Fruit fly (Drosophila melanogaster) whole organism, embryonic: Measurements from ENCODE around the gene HDAC1.

Experiments used
- Abd-B ChIP-seq: fragments of 200-800 bp; sonication (Bioruptor generic); optimal IDR thresholded peaks from 2 replicates; lab custom pipeline; 2018; ENCODE audit warnings: missing biosample characterization, mild to moderate bottlenecking, missing genetic modification characterization, moderate library complexity
- CG10267 ChIP-seq: fragments of 200-800 bp; sonication (Bioruptor generic); optimal IDR thresholded peaks from 2 replicates; lab custom pipeline; 2018; ENCODE audit warnings: missing biosample characterization, mild to moderate bottlenecking, missing genetic modification characterization, moderate library complexity
- CG10462 ChIP-seq: fragments of 200-800 bp; sonication (Bioruptor generic); optimal IDR thresholded peaks from 2 replicates; lab custom pipeline; 2016; ENCODE audit warnings: missing biosample characterization, missing genetic modification characterization
- CG15514 ChIP-seq: fragments of 200-800 bp; sonication (Bioruptor generic); optimal IDR thresholded peaks from 3 replicates; lab custom pipeline; 2017; ENCODE audit warnings: missing biosample characterization, missing genetic modification characterization, mild to moderate bottlenecking, moderate library complexity, missing genetic modification reagents
- CG32767 ChIP-seq: fragments of 200-800 bp; sonication (Bioruptor generic); IDR thresholded peaks from 2 replicates; pipeline ENCODE4 v1.3.6; 2022; ENCODE audit warnings: missing biosample characterization, missing genetic modification characterization
- CG3726 ChIP-seq: fragments of 200-800 bp; sonication (Bioruptor generic); IDR thresholded peaks from 3 replicates; pipeline ENCODE4, ENCODE4 v1.3.6; 2022; ENCODE audit warnings: missing biosample characterization, missing genetic modification characterization
- CG4707 ChIP-seq: fragments of 200-800 bp; sonication (Bioruptor generic); optimal IDR thresholded peaks from 2 replicates; lab custom pipeline; 2018; ENCODE audit warnings: missing biosample characterization, mild to moderate bottlenecking, missing genetic modification characterization, moderate library complexity
- CG6175 ChIP-seq: fragments of 200-800 bp; sonication (Bioruptor generic); IDR thresholded peaks from 3 replicates; pipeline ENCODE4 v1.3.6; 2022; ENCODE audit warnings: missing biosample characterization, missing genetic modification characterization
- CG7372 ChIP-seq: fragments of 200-800 bp; sonication (Bioruptor generic); IDR thresholded peaks from 2 replicates; pipeline ENCODE4 v1.3.6; 2022; ENCODE audit warnings: missing biosample characterization, missing genetic modification characterization
- CG7786 ChIP-seq: fragments of 200-800 bp; sonication (Bioruptor generic); optimal IDR thresholded peaks from 2 replicates; lab custom pipeline; 2016; ENCODE audit warnings: missing biosample characterization, missing genetic modification characterization
- CG7987 ChIP-seq: fragments of 200-800 bp; sonication (Bioruptor generic); optimal IDR thresholded peaks from 2 replicates; lab custom pipeline; 2018; ENCODE audit warnings: missing biosample characterization, mild to moderate bottlenecking, missing genetic modification characterization, moderate library complexity
- CG8359 ChIP-seq: fragments of 200-800 bp; sonication (Bioruptor generic); optimal IDR thresholded peaks from 2 replicates; lab custom pipeline; 2017; ENCODE audit warnings: missing biosample characterization, mild to moderate bottlenecking, missing genetic modification characterization, borderline replicate concordance
- CG8388 ChIP-seq: fragments of 200-800 bp; sonication (Bioruptor generic); optimal IDR thresholded peaks from 2 replicates; lab custom pipeline; 2019; ENCODE audit warnings: missing biosample characterization, mild to moderate bottlenecking, missing genetic modification characterization, moderate library complexity
- CG8765 ChIP-seq: fragments of 200-800 bp; sonication (Bioruptor generic); IDR thresholded peaks from 2 replicates; pipeline ENCODE4 v1.3.6; 2022; ENCODE audit warnings: missing biosample characterization, missing genetic modification characterization
- CTCF ChIP-seq: fragments of 200-800 bp; sonication (Bioruptor generic); optimal IDR thresholded peaks from 2 replicates; lab custom pipeline; 2017; ENCODE audit warnings: missing biosample characterization, mild to moderate bottlenecking, missing genetic modification characterization, moderate library complexity
- Camta ChIP-seq: fragments of 200-800 bp; sonication (Bioruptor generic); optimal IDR thresholded peaks from 2 replicates; lab custom pipeline; 2016; ENCODE audit warnings: missing biosample characterization, missing genetic modification characterization
- D ChIP-seq, 2 experiments: fragments of 200-800 bp in 1 of 2; fragments of >200 bp in 1 of 2; sonication (Bioruptor generic) in 1 of 2; optimal IDR thresholded peaks; 2 replicates in 1 of 2; 3 replicates in 1 of 2; lab custom pipeline; 2017; ENCODE audit warnings: mild to moderate bottlenecking in 1 of 2, missing biosample characterization in 1 of 2, missing genetic modification characterization in 1 of 2, missing genetic modification reagents in 1 of 2
- Dbx ChIP-seq: fragments of 200-800 bp; sonication (Bioruptor generic); IDR thresholded peaks from 3 replicates; pipeline ENCODE4 v1.3.6; 2022; ENCODE audit warnings: missing biosample characterization, missing genetic modification characterization
- Elba2 ChIP-seq: fragments of 200-800 bp; sonication (Bioruptor generic); optimal IDR thresholded peaks from 3 replicates; lab custom pipeline; 2016; ENCODE audit warnings: missing biosample characterization, missing genetic modification characterization
- Ets65A ChIP-seq: fragments of 200-800 bp; sonication (Bioruptor generic); peaks from one replicate; lab custom pipeline; 2016; ENCODE audit warnings: missing biosample characterization, missing genetic modification characterization
- GATAe ChIP-seq: fragments of 200-800 bp; sonication (Bioruptor generic); conservative IDR thresholded peaks from 2 replicates; pipeline ENCODE4 v1.3.6; 2022; ENCODE audit warnings: missing biosample characterization, missing genetic modification characterization
- H15 ChIP-seq: fragments of 200-800 bp; sonication (Bioruptor generic); IDR thresholded peaks from 3 replicates; pipeline ENCODE4 v1.3.6; 2022; ENCODE audit warnings: missing biosample characterization, missing genetic modification characterization
- Hand ChIP-seq: fragments of 200-800 bp; sonication (Bioruptor generic); optimal IDR thresholded peaks from 2 replicates; lab custom pipeline; 2017; ENCODE audit warnings: mild to moderate bottlenecking, missing biosample characterization, missing genetic modification reagents, missing genetic modification characterization
- HmgZ ChIP-seq: fragments of 200-800 bp; sonication (Bioruptor generic); optimal IDR thresholded peaks from 2 replicates; lab custom pipeline; 2018; ENCODE audit warnings: missing biosample characterization, mild to moderate bottlenecking, missing genetic modification characterization
- Hr78 ChIP-seq, 2 experiments: fragments of 200-800 bp in 1 of 2; fragments of >200 bp in 1 of 2; sonication (Bioruptor generic) in 1 of 2; optimal IDR thresholded peaks; 2 replicates each; lab custom pipeline; 2017 to 2019; ENCODE audit warnings: missing biosample characterization in 2 of 2, missing genetic modification characterization in 2 of 2, mild to moderate bottlenecking in 1 of 2, moderate library complexity in 1 of 2
- Hsf ChIP-seq: fragments of 200-800 bp; sonication (Bioruptor generic); optimal IDR thresholded peaks from 3 replicates; lab custom pipeline; 2016; ENCODE audit warnings: missing biosample characterization, missing genetic modification characterization
- Myb ChIP-seq: fragments of 200-800 bp; sonication (Bioruptor generic); optimal IDR thresholded peaks from 2 replicates; lab custom pipeline; 2016; ENCODE audit warnings: missing biosample characterization, missing genetic modification characterization
- ara ChIP-seq: fragments of 200-800 bp; sonication (Bioruptor generic); IDR thresholded peaks from 2 replicates; pipeline ENCODE4 v1.3.6; 2022; ENCODE audit warnings: missing biosample characterization, missing genetic modification characterization
- ase ChIP-seq: fragments of 200-800 bp; sonication (Bioruptor generic); IDR thresholded peaks from 3 replicates; pipeline ENCODE4 v1.3.6; 2022; ENCODE audit warnings: missing biosample characterization, missing genetic modification characterization
- bowl ChIP-seq: fragments of 200-800 bp; sonication (Bioruptor generic); IDR thresholded peaks from 2 replicates; pipeline ENCODE4 v1.3.6; 2022; ENCODE audit warnings: missing biosample characterization, missing genetic modification characterization
- croc ChIP-seq: fragments of 200-800 bp; sonication (Bioruptor generic); conservative IDR thresholded peaks from 3 replicates; pipeline ENCODE4 v1.3.6; 2022; ENCODE audit warnings: missing biosample characterization, missing genetic modification characterization
- da ChIP-seq: fragments of 200-800 bp; sonication (Bioruptor generic); optimal IDR thresholded peaks from 2 replicates; lab custom pipeline; 2016; ENCODE audit warnings: missing biosample characterization, missing genetic modification characterization
- dm ChIP-seq: fragments of 200-800 bp; sonication (Bioruptor generic); optimal IDR thresholded peaks from 3 replicates; lab custom pipeline; 2016; ENCODE audit warnings: missing biosample characterization, missing genetic modification characterization
- dysf ChIP-seq: fragments of 200-800 bp; sonication (Bioruptor generic); IDR thresholded peaks from 3 replicates; pipeline ENCODE4 v1.3.6; 2022; ENCODE audit warnings: missing biosample characterization, missing genetic modification characterization
- fru ChIP-seq: fragments of >200 bp; optimal IDR thresholded peaks from 2 replicates; lab custom pipeline; 2017
- gro ChIP-seq: fragments of 200-800 bp; sonication (Bioruptor generic); optimal IDR thresholded peaks from 2 replicates; lab custom pipeline; 2016; ENCODE audit warnings: missing biosample characterization, missing genetic modification characterization
- hbn ChIP-seq: fragments of 200-800 bp; sonication (Bioruptor generic); IDR thresholded peaks from 2 replicates; pipeline ENCODE4 v1.3.6; 2022; ENCODE audit warnings: missing biosample characterization, missing genetic modification characterization; ENCODE audit not compliant: partially characterized antibody
- her ChIP-seq: fragments of 200-800 bp; sonication (Bioruptor generic); optimal IDR thresholded peaks from 2 replicates; lab custom pipeline; 2016; ENCODE audit warnings: missing biosample characterization, missing genetic modification characterization
- hth ChIP-seq: fragments of >200 bp; optimal IDR thresholded peaks from 2 replicates; lab custom pipeline; 2017; ENCODE audit warnings: inconsistent platforms
- lilli ChIP-seq: fragments of 200-800 bp; sonication (Bioruptor generic); optimal IDR thresholded peaks from 3 replicates; lab custom pipeline; 2016; ENCODE audit warnings: missing biosample characterization, missing genetic modification characterization
- maf-S ChIP-seq: fragments of 200-800 bp; sonication (Bioruptor generic); optimal IDR thresholded peaks from 2 replicates; lab custom pipeline; 2016; ENCODE audit warnings: missing biosample characterization, missing genetic modification characterization
- odd ChIP-seq: fragments of 200-800 bp; sonication (Bioruptor generic); optimal IDR thresholded peaks from 2 replicates; lab custom pipeline; 2017; ENCODE audit warnings: missing biosample characterization, mild to moderate bottlenecking, missing genetic modification characterization
- peb ChIP-seq: fragments of 200-800 bp; sonication (Bioruptor generic); IDR thresholded peaks from 2 replicates; pipeline ENCODE4 v1.3.6; 2022; ENCODE audit warnings: missing biosample characterization, missing genetic modification characterization
- repo ChIP-seq: fragments of 200-800 bp; sonication (Bioruptor generic); optimal IDR thresholded peaks from 2 replicates; lab custom pipeline; 2016; ENCODE audit warnings: missing biosample characterization, missing genetic modification characterization
- tgo ChIP-seq: fragments of 200-800 bp; sonication (Bioruptor generic); IDR thresholded peaks from 3 replicates; pipeline ENCODE4 v1.3.6; 2022; ENCODE audit warnings: missing biosample characterization, missing genetic modification characterization
- tio ChIP-seq: fragments of 200-800 bp; sonication (Bioruptor generic); optimal IDR thresholded peaks from 2 replicates; lab custom pipeline; 2017; ENCODE audit warnings: missing biosample characterization, missing genetic modification characterization, inconsistent platforms
- toy ChIP-seq: fragments of 200-800 bp; sonication (Bioruptor generic); IDR thresholded peaks from 2 replicates; pipeline ENCODE4 v1.3.6; 2022; ENCODE audit warnings: missing biosample characterization, missing genetic modification characterization
- vvl ChIP-seq: fragments of 200-800 bp; sonication (Bioruptor generic); IDR thresholded peaks from 2 replicates; pipeline ENCODE4 v1.3.6; 2022; ENCODE audit warnings: missing biosample characterization, missing genetic modification characterization

The HDAC1 gene

dm6 chr3L:4623870-4624269 lies 2.7 kb upstream of the HDAC1 start (continued):
- no peak for TF ChIP-seq tgo (GFP tag; lab: Robert Waterston, UW)
- 0 out of 3 replicates have a peak, but pooled peaks have one; percentile 8 for TF ChIP-seq dysf (GFP tag; lab: Robert Waterston, UW)
- no peak for TF ChIP-seq CG15514 (GFP tag; lab: Kevin White, UChicago)

dm6 chr3L:4624371-4625154 lies 2.0 kb upstream of the HDAC1 start:
- TF ChIP-seq repo (peak; percentile 87), tio (GFP tag; lab: Kevin White, UChicago) (peak; percentile 92), Myb (GFP tag; lab: Kevin White, UChicago) (peak; percentile 74), croc (GFP tag; lab: Robert Waterston, UW) (peak; percentile 86), H15 (GFP tag; lab: Robert Waterston, UW) (peak; percentile 65), D (optimal IDR thresholded peaks at IDR 0.05; lab: Kevin White, UChicago) (no peak), D (GFP tag; optimal IDR thresholded peaks at IDR 0.05; lab: Kevin White, UChicago) (peak; percentile 88), dm (GFP tag; lab: Kevin White, UChicago) (peak; percentile 61), da (peak; percentile 32), Ets65A (GFP tag; lab: Kevin White, UChicago) (peak; percentile 99), Abd-B (GFP tag; lab: Kevin White, UChicago) (peak; percentile 91), maf-S (GFP tag; lab: Kevin White, UChicago) (peak; percentile 75), CG8359 (GFP tag; lab: Kevin White, UChicago) (peak; percentile 65), CG10462 (GFP tag; lab: Kevin White, UChicago) (peak; percentile 77), GATAe (GFP tag; lab: Robert Waterston, UW) (peak; percentile 56; the same call in 1 of the 2 replicates), CG32767 (GFP tag; lab: Robert Waterston, UW) (peak; percentile 80), HmgZ (tag; lab: Kevin White, UChicago) (peak; percentile 83), Hsf (GFP tag; lab: Kevin White, UChicago) (peak; percentile 92), vvl (peak; percentile 92), CTCF (GFP tag; lab: Kevin White, UChicago) (peak; percentile 28), Hr78 (GFP tag; optimal IDR thresholded peaks at IDR 0.05; lab: Kevin White, UChicago) (peak in 1 of 2 experiments; percentile 76), odd (GFP tag; lab: Kevin White, UChicago) (peak; percentile 75), Hand (GFP tag; lab: Kevin White, UChicago) (peak; percentile 86), CG8765 (GFP tag; lab: Robert Waterston, UW) (peak; percentile 51), CG6175 (GFP tag; lab: Robert Waterston, UW) (0 out of 3 replicates have a peak, but pooled peaks have one; percentile 16), her (GFP tag; lab: Kevin White, UChicago) (peak; percentile 66), CG4707 (GFP tag; lab: Kevin White, UChicago) (peak; percentile 47), hbn (no peak), ara (GFP tag; lab: Robert Waterston, UW) (peak; percentile 72; the same call in 1 of the 2 replicates), fru (lab: Kevin White, UChicago) (no peak), ase (GFP tag; lab: Robert Waterston, UW) (peak; percentile 77; the same call in 2 of the 3 replicates), hth (lab: Kevin White, UChicago) (no peak), CG10267 (tag; lab: Kevin White, UChicago) (peak; percentile 83), CG8388 (peak; percentile 83), CG7987 (GFP tag; lab: Kevin White, UChicago) (peak; percentile 45), lilli (GFP tag; lab: Kevin White, UChicago) (peak; percentile 91), bowl (GFP tag; lab: Robert Waterston, UW) (peak; percentile 63; the same call in 1 of the 2 replicates), Dbx (peak; percentile 85), dysf (GFP tag; lab: Robert Waterston, UW) (peak; percentile 93), CG3726 (GFP tag; lab: Robert Waterston, UW) (peak; percentile 72; the same call in 2 of the 3 replicates), toy (GFP tag; lab: Robert Waterston, UW) (no peak), CG7372 (peak; percentile 87), CG7786 (GFP tag; lab: Kevin White, UChicago) (peak; percentile 87), peb (GFP tag; lab: Robert Waterston, UW) (peak; percentile 71), Elba2 (GFP tag; lab: Kevin White, UChicago) (peak; percentile 49), Camta (GFP tag; lab: Kevin White, UChicago) (peak; percentile 92), gro (GFP tag; lab: Kevin White, UChicago) (peak; percentile 79)
